Fruit fly (Drosophila melanogaster) whole organism, adult: Measurements from ENCODE around the gene sima.

Experiments used
- CG11617 ChIP-seq: fragments of 200-800 bp; sonication (Bioruptor generic); optimal IDR thresholded peaks from 2 replicates; lab custom pipeline; 2017; ENCODE audit warnings: mild to moderate bottlenecking, missing biosample characterization, missing genetic modification reagents, missing genetic modification characterization
- CG12768 ChIP-seq: fragments of 200-800 bp; sonication (Bioruptor generic); optimal IDR thresholded peaks from 2 replicates; lab custom pipeline; 2017; ENCODE audit warnings: missing biosample characterization, missing genetic modification characterization, mild to moderate bottlenecking, moderate library complexity, missing genetic modification reagents
- CG14711 ChIP-seq: fragments of 200-800 bp; sonication (Bioruptor generic); optimal IDR thresholded peaks from 2 replicates; lab custom pipeline; 2018; ENCODE audit warnings: missing biosample characterization, mild to moderate bottlenecking, missing genetic modification characterization, moderate library complexity
- CG1620 ChIP-seq: fragments of 200-800 bp; sonication (Bioruptor generic); optimal IDR thresholded peaks from 2 replicates; lab custom pipeline; 2016; ENCODE audit warnings: missing biosample characterization, missing genetic modification characterization
- CG33017 ChIP-seq: fragments of 200-800 bp; sonication (Bioruptor generic); optimal IDR thresholded peaks from 2 replicates; lab custom pipeline; 2018; ENCODE audit warnings: missing biosample characterization, mild to moderate bottlenecking, missing genetic modification characterization, moderate library complexity
- CG5204 ChIP-seq: fragments of 200-800 bp; sonication (Bioruptor generic); optimal IDR thresholded peaks from 2 replicates; lab custom pipeline; 2016; ENCODE audit warnings: missing biosample characterization, missing genetic modification characterization
- CG7045 ChIP-seq: fragments of 200-800 bp; sonication (Bioruptor generic); optimal IDR thresholded peaks from 2 replicates; lab custom pipeline; 2017; ENCODE audit warnings: missing biosample characterization, mild to moderate bottlenecking, missing genetic modification characterization
- CG7101 ChIP-seq: fragments of 200-800 bp; sonication (Bioruptor generic); optimal IDR thresholded peaks from 2 replicates; lab custom pipeline; 2018; ENCODE audit warnings: missing biosample characterization, mild to moderate bottlenecking, missing genetic modification characterization, moderate library complexity
- Clk ChIP-seq: fragments of 200-800 bp; sonication (Bioruptor generic); optimal IDR thresholded peaks from 2 replicates; lab custom pipeline; 2017; ENCODE audit warnings: missing biosample characterization, missing genetic modification characterization
- Crg-1 ChIP-seq: fragments of 200-800 bp; sonication (Bioruptor generic); optimal IDR thresholded peaks from 2 replicates; lab custom pipeline; 2016; ENCODE audit warnings: missing biosample characterization, missing genetic modification characterization
- Hr96 ChIP-seq: fragments of 200-800 bp; sonication (Bioruptor generic); optimal IDR thresholded peaks from 2 replicates; lab custom pipeline; 2016; ENCODE audit warnings: missing biosample characterization, missing genetic modification characterization
- Mnt ChIP-seq: fragments of 200-800 bp; sonication (Bioruptor generic); optimal IDR thresholded peaks from 2 replicates; lab custom pipeline; 2016; ENCODE audit warnings: missing biosample characterization, mild to moderate bottlenecking, missing genetic modification characterization
- bab1 ChIP-seq: fragments of 200-800 bp; sonication (Bioruptor generic); optimal IDR thresholded peaks from 3 replicates; lab custom pipeline; 2019; ENCODE audit warnings: missing biosample characterization, mild to moderate bottlenecking, missing genetic modification characterization, moderate library complexity
- cic ChIP-seq: fragments of 200-800 bp; sonication (Bioruptor generic); optimal IDR thresholded peaks from 2 replicates; lab custom pipeline; 2017; ENCODE audit warnings: missing biosample characterization, mild to moderate bottlenecking, missing genetic modification characterization, moderate library complexity
- cnc ChIP-seq, 2 experiments: fragments of >200 bp; optimal IDR thresholded peaks; 2 replicates each; lab custom pipeline; 2017
- kay ChIP-seq: fragments of 200-800 bp; sonication (Bioruptor generic); peaks from one replicate; lab custom pipeline; 2016; ENCODE audit warnings: missing biosample characterization, missing genetic modification characterization, borderline replicate concordance
- ovo ChIP-seq: fragments of 200-800 bp; sonication (Bioruptor generic); optimal IDR thresholded peaks from 2 replicates; lab custom pipeline; 2016; ENCODE audit warnings: missing biosample characterization, missing genetic modification characterization
- pad ChIP-seq: fragments of 200-800 bp; sonication (Bioruptor generic); optimal IDR thresholded peaks from 3 replicates; lab custom pipeline; 2017; ENCODE audit warnings: missing biosample characterization, missing genetic modification characterization, mild to moderate bottlenecking, moderate library complexity, missing genetic modification reagents
- tj ChIP-seq: fragments of 200-800 bp; sonication (Bioruptor generic); optimal IDR thresholded peaks from 3 replicates; lab custom pipeline; 2017; ENCODE audit warnings: missing biosample characterization, mild to moderate bottlenecking, missing genetic modification characterization, moderate library complexity
- toe ChIP-seq: fragments of 200-800 bp; sonication (Bioruptor generic); optimal IDR thresholded peaks from 2 replicates; lab custom pipeline; 2016; ENCODE audit warnings: missing biosample characterization, missing genetic modification characterization

sima gene

DNA sequence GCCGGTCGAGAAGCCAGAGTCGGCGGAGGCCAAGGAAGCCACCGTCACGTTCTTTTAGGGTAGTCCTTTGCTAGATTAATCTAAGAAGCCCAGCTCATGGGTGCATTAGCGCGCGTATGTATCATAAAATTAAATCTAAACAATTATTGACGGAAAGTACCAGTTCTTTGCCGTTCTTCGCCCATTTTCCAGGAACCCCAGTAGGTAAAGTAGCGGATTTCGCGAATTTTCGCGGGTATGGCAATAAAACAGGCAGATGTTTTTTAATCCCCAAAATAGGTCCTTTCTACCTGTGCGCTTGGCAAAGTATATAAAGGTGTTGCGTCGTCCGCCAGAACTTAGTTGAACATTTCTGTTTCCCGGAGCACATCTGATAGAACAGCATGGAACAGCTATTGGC lies 17.2 kb upstream of the sima start:
- TF ChIP-seq CG12768 (GFP tag; lab: Kevin White, UChicago), result no peak
- no peak for TF ChIP-seq toe (GFP tag; lab: Kevin White, UChicago)
- no peak for TF ChIP-seq ovo (GFP tag; lab: Kevin White, UChicago)
- no peak for TF ChIP-seq Clk (GFP tag; lab: Kevin White, UChicago)
- no peak for TF ChIP-seq CG14711 (tag; lab: Kevin White, UChicago)
- TF ChIP-seq kay (GFP tag; lab: Kevin White, UChicago), result no peak
- TF ChIP-seq CG7101 (tag; lab: Kevin White, UChicago), result no peak
- TF ChIP-seq Mnt (GFP tag; lab: Kevin White, UChicago), result no peak
- TF ChIP-seq pad (GFP tag; lab: Kevin White, UChicago), result no peak
- no peak for TF ChIP-seq cic (GFP tag; lab: Kevin White, UChicago)
- no peak for TF ChIP-seq Hr96 (GFP tag; lab: Kevin White, UChicago)

DNA sequence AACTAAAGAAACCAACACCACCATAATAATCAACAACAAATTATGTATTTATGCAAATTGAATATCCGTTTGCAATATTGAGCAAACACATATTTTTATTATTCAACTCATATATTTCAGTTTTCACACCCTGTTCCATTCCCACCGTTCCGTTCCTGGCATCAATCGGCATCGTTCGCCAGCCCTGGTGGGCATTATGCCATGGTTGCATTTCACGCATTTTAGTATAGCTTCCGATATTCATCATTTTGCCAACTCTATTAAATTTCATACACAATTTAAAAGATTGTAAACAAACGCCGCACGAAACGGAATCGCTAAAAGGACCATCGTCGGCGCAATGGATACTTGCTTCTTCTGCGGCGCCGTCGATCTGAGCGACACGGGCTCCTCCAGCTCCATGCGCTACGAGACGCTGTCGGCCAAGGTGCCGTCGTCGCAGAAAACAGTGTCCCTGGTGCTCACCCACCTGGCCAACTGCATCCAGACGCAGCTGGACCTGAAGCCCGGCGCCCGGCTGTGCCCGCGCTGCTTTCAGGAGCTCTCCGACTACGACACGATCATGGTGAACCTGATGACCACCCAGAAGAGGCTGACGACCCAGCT lies 14.9 kb upstream of the sima start, which contains the start of gene Sry-delta:
TSS of gene Sry-delta (plus strand) at position 203 of the 606 bp plus-strand sequence.
- TF ChIP-seq CG7101 (tag; lab: Kevin White, UChicago) (peak; percentile 74), bab1 (peak; percentile 76), cic (GFP tag; lab: Kevin White, UChicago) (peak; percentile 45), Hr96 (GFP tag; lab: Kevin White, UChicago) (peak; percentile 90), CG5204 (no peak), CG11617 (GFP tag; lab: Kevin White, UChicago) (peak; percentile 73), pad (GFP tag; lab: Kevin White, UChicago) (peak; percentile 64), tj (GFP tag; lab: Kevin White, UChicago) (peak; percentile 85), kay (GFP tag; lab: Kevin White, UChicago) (no peak), cnc (optimal IDR thresholded peaks at IDR 0.05; lab: Kevin White, UChicago) (no peak), ovo (GFP tag; lab: Kevin White, UChicago) (no peak), toe (GFP tag; lab: Kevin White, UChicago) (peak; percentile 87), Mnt (GFP tag; lab: Kevin White, UChicago) (peak; percentile 85), CG12768 (GFP tag; lab: Kevin White, UChicago) (peak; percentile 65), Crg-1 (peak; percentile 71), Clk (GFP tag; lab: Kevin White, UChicago) (peak; percentile 59), CG7045 (GFP tag; lab: Kevin White, UChicago) (peak; percentile 73), CG33017 (peak; percentile 61), CG1620 (GFP tag; lab: Kevin White, UChicago) (peak; percentile 90), CG14711 (tag; lab: Kevin White, UChicago) (peak; percentile 60)

DNA sequence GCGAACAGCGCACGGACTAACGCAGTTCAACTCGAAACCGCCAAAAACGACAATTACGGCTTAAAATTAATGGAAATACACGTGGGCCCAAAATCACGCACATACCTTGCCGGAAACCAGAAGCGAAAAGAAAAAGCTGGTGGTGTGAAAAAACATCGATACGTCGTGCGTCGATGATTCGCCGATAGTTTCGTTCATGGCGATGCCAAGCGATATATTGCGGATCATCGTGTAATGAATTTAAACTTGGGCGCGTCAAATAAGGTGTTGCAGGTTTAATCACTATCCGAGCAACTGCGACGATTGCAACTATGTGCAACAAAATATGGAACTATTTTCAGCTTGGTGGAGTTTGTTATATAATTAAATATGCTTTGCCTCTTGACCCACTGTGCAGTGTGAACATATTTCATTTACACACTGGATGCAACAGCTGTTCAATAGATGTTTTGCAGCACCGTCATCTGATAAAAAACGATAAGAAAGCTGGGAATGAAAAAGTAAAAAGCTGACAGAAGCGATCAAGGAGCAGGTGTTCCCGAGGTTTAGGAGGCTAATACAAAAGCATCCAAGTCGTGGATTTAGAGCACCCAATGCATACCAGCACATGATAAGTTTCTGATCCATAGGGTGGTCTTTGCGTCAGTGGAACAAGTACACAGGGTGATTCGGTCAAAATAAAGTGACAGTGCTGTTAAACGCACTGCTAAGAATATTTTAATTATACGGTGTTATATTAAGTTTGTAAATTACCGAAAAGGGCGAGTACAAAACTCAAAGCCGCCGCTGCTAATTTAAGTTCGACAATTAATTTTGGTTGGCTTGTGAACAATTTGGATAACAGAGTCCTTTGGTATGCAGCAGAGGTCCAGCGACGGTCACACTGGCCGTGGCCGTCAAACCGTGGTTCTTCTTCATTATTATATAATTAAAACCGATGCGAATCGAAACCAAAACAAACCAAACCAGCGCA lies 11.8 kb upstream of the sima start, which contains the start of the genes RpL32 and CG7943:
TSS of gene RpL32 (minus strand) at position 133 of the 973 bp plus-strand sequence.
TSS of gene CG7943 (plus strand) at position 442 of the 973 bp plus-strand sequence.
- TF ChIP-seq CG14711 (tag; lab: Kevin White, UChicago) (peak; percentile 85), ovo (GFP tag; lab: Kevin White, UChicago) (peak; percentile 96), CG11617 (GFP tag; lab: Kevin White, UChicago) (peak; percentile 97), cic (GFP tag; lab: Kevin White, UChicago) (peak; percentile 62), CG7101 (tag; lab: Kevin White, UChicago) (peak; percentile 94), CG7045 (GFP tag; lab: Kevin White, UChicago) (peak; percentile 93), CG12768 (GFP tag; lab: Kevin White, UChicago) (peak; percentile 94), cnc (optimal IDR thresholded peaks at IDR 0.05; lab: Kevin White, UChicago) (no peak), CG1620 (GFP tag; lab: Kevin White, UChicago) (peak; percentile 96), pad (GFP tag; lab: Kevin White, UChicago) (peak; percentile 86), bab1 (peak; percentile 97), Clk (GFP tag; lab: Kevin White, UChicago) (peak; percentile 91), Mnt (GFP tag; lab: Kevin White, UChicago) (peak; percentile 95), tj (GFP tag; lab: Kevin White, UChicago) (peak; percentile 85), CG33017 (peak; percentile 87), Crg-1 (peak; percentile 97), CG5204 (no peak), kay (GFP tag; lab: Kevin White, UChicago) (no peak), Hr96 (GFP tag; lab: Kevin White, UChicago) (peak; percentile 99), toe (GFP tag; lab: Kevin White, UChicago) (peak; percentile 98)

DNA sequence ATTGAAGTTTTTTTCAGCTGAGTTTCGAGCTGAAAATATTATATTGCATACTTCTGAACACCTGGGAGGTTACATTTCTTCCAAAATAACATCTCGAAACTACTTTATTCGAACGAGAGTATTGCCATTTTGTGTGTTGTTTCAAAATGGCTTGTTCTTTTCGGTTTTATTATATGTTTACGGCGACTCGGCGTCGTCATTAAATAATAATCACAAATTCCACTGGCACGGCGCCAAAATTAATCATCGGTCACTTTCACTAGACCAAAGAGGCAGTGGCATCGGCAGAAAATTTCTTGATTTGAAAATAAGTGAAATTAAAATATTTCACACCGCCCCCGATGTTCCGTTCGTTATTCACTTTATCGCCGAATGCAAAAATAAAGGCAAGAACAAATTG lies 7.7 kb upstream of the sima start:
- TF ChIP-seq pad (GFP tag; lab: Kevin White, UChicago) (no peak), kay (GFP tag; lab: Kevin White, UChicago) (no peak), Mnt (GFP tag; lab: Kevin White, UChicago) (no peak), Hr96 (GFP tag; lab: Kevin White, UChicago) (no peak), CG5204 (no peak), CG1620 (GFP tag; lab: Kevin White, UChicago) (no peak), CG7045 (GFP tag; lab: Kevin White, UChicago) (no peak), tj (GFP tag; lab: Kevin White, UChicago) (no peak), CG12768 (GFP tag; lab: Kevin White, UChicago) (no peak), Crg-1 (no peak), CG11617 (GFP tag; lab: Kevin White, UChicago) (no peak)
